Worm (Caenorhabditis elegans) whole organism, young adult: ENCODE data around the gene rmd-1.

Experiments
- C17E4.6 ChIP-seq: fragments of 200-800 bp; sonication (Bioruptor generic); IDR thresholded peaks from 2 replicates; pipeline ENCODE4 v1.3.6; 2022; ENCODE audit warnings: missing genetic modification reagents, missing genetic modification characterization, missing compliant biosample characterization
- D2030.7 ChIP-seq: fragments of 200-800 bp; sonication (Bioruptor generic); IDR thresholded peaks from 2 replicates; pipeline ENCODE4 v1.3.6; 2022; ENCODE audit warnings: missing genetic modification reagents, missing genetic modification characterization, missing compliant biosample characterization
- F23B12.7 ChIP-seq: sonication (generic microtip); optimal IDR thresholded peaks from 2 replicates; lab custom pipeline; 2017; ENCODE audit warnings: missing genetic modification characterization, mild to moderate bottlenecking, missing compliant biosample characterization, antibody characterized with exemption, moderate library complexity; ENCODE audit not compliant: insufficient read depth
- F33H1.4 ChIP-seq: fragments of 200-800 bp; sonication (Bioruptor generic); IDR thresholded peaks from 2 replicates; pipeline ENCODE4 v1.3.6; 2022; ENCODE audit warnings: missing genetic modification reagents, missing genetic modification characterization, missing compliant biosample characterization
- F39B2.1 ChIP-seq: fragments of 200-800 bp; sonication (Bioruptor generic); IDR thresholded peaks from 2 replicates; pipeline ENCODE4 v1.3.6; 2022; ENCODE audit warnings: missing genetic modification reagents, missing genetic modification characterization, missing compliant biosample characterization
- Y95B8A.8 ChIP-seq: fragments of 200-800 bp; sonication (Bioruptor generic); IDR thresholded peaks from 2 replicates; pipeline ENCODE4 v1.3.6; 2022; ENCODE audit warnings: missing genetic modification reagents, missing genetic modification characterization, missing compliant biosample characterization
- aptf-3 ChIP-seq: fragments of 200-800 bp; sonication (Bioruptor generic); IDR thresholded peaks from 2 replicates; pipeline ENCODE4 v1.3.6; 2022; ENCODE audit warnings: missing genetic modification characterization, missing compliant biosample characterization
- atf-7 ChIP-seq: sonication (generic microtip); optimal IDR thresholded peaks from 2 replicates; lab custom pipeline; 2017; ENCODE audit warnings: mild to moderate bottlenecking, missing genetic modification characterization, missing compliant biosample characterization
- cebp-1 ChIP-seq, 2 experiments: fragments of 200-800 bp in 1 of 2; sonication (Bioruptor generic) in 1 of 2; sonication (generic microtip) in 1 of 2; IDR thresholded peaks in 1 of 2; optimal IDR thresholded peaks in 1 of 2; 2 replicates each; pipeline versions ENCODE4 v1.3.6 to Lab custom; 2017 to 2022; ENCODE audit warnings: missing compliant biosample characterization in 2 of 2, missing genetic modification characterization in 2 of 2, mild to moderate bottlenecking in 1 of 2, missing genetic modification reagents in 1 of 2, moderate library complexity in 1 of 2
- ceh-100 ChIP-seq: fragments of 200-800 bp; sonication (Bioruptor generic); IDR thresholded peaks from 2 replicates; pipeline ENCODE4 v1.3.6; 2022; ENCODE audit warnings: missing genetic modification reagents, missing genetic modification characterization, missing compliant biosample characterization
- ceh-91 ChIP-seq: fragments of 200-800 bp; sonication (Bioruptor generic); IDR thresholded peaks from 2 replicates; pipeline ENCODE4 v1.3.6; 2022; ENCODE audit warnings: missing genetic modification reagents, missing genetic modification characterization, missing compliant biosample characterization
- chd-7 ChIP-seq: sonication (generic microtip); optimal IDR thresholded peaks from 2 replicates; lab custom pipeline; 2016; ENCODE audit warnings: mild to moderate bottlenecking, missing genetic modification characterization, moderate library complexity, missing compliant biosample characterization
- dox-1 ChIP-seq: fragments of 200-800 bp; sonication (Bioruptor generic); IDR thresholded peaks from 2 replicates; pipeline ENCODE4 v1.3.6; 2022; ENCODE audit warnings: missing genetic modification reagents, missing genetic modification characterization, missing compliant biosample characterization
- dpl-1 ChIP-seq: fragments of 150-350 bp; optimal IDR thresholded peaks from 2 replicates; lab custom pipeline; 2014; ENCODE audit warnings: missing biosample characterization, missing genetic modification reagents, missing genetic modification characterization
- efl-1 ChIP-seq: fragments of 150-350 bp; optimal IDR thresholded peaks from 2 replicates; lab custom pipeline; 2014; ENCODE audit warnings: missing biosample characterization, missing genetic modification reagents, missing genetic modification characterization
- egl-18 ChIP-seq: fragments of 200-800 bp; sonication (Bioruptor generic); IDR thresholded peaks from 2 replicates; pipeline ENCODE4 v1.3.6; 2022; ENCODE audit warnings: missing genetic modification reagents, missing genetic modification characterization, missing compliant biosample characterization
- ekl-4 ChIP-seq: fragments of 200-800 bp; sonication (Bioruptor generic); IDR thresholded peaks from 2 replicates; pipeline ENCODE4 v1.3.6; 2022; ENCODE audit warnings: missing genetic modification reagents, missing genetic modification characterization, missing compliant biosample characterization
- hmg-1.2 ChIP-seq: fragments of 200-800 bp; sonication (Bioruptor generic); IDR thresholded peaks from 2 replicates; pipeline ENCODE4 v1.3.6; 2022; ENCODE audit warnings: missing genetic modification reagents, missing genetic modification characterization, missing compliant biosample characterization
- hrde-1 ChIP-seq: sonication (generic microtip); optimal IDR thresholded peaks from 2 replicates; lab custom pipeline; 2016; ENCODE audit warnings: missing genetic modification characterization, mild to moderate bottlenecking, missing compliant biosample characterization, moderate library complexity, missing genotype, missing genetic modification reagents, borderline replicate concordance
- hsf-1 ChIP-seq: fragments of 200-800 bp; sonication (Bioruptor generic); IDR thresholded peaks from 2 replicates; pipeline ENCODE4 v1.3.6; 2022; ENCODE audit warnings: missing genetic modification reagents, missing genetic modification characterization, missing compliant biosample characterization
- let-526 ChIP-seq: fragments of 200-800 bp; sonication (Bioruptor generic); IDR thresholded peaks from 2 replicates; pipeline ENCODE4 v1.3.6; 2022; ENCODE audit warnings: missing genetic modification reagents, missing genetic modification characterization, missing compliant biosample characterization
- lin-26 ChIP-seq: fragments of 200-800 bp; sonication (Bioruptor generic); IDR thresholded peaks from 2 replicates; pipeline ENCODE4 v1.3.6; 2022; ENCODE audit warnings: missing genetic modification reagents, missing genetic modification characterization, missing compliant biosample characterization
- lin-35 ChIP-seq, 3 experiments: fragments of 150-350 bp in 2 of 3; sonication (generic microtip) in 1 of 3; optimal IDR thresholded peaks; 2 replicates each; lab custom pipeline; 2014 to 2018; ENCODE audit warnings: missing biosample characterization in 3 of 3, missing genetic modification characterization in 3 of 3, missing genetic modification reagents in 3 of 3
- lin-54 ChIP-seq: fragments of 200-800 bp; sonication (Bioruptor generic); optimal IDR thresholded peaks from 2 replicates; lab custom pipeline; 2018; ENCODE audit warnings: mild to moderate bottlenecking, missing genetic modification characterization, missing compliant biosample characterization
- lir-1 ChIP-seq: fragments of 200-800 bp; sonication (Bioruptor generic); conservative IDR thresholded peaks from 2 replicates; pipeline ENCODE4 v1.3.6; 2022; ENCODE audit warnings: missing genetic modification reagents, missing genetic modification characterization, missing compliant biosample characterization
- lsl-1 ChIP-seq: fragments of 200-800 bp; sonication (Bioruptor generic); optimal IDR thresholded peaks from 2 replicates; lab custom pipeline; 2018; ENCODE audit warnings: mild to moderate bottlenecking, missing genetic modification characterization, moderate library complexity, missing compliant biosample characterization
- madf-3 ChIP-seq: fragments of 200-800 bp; sonication (Bioruptor generic); IDR thresholded peaks from 2 replicates; pipeline ENCODE4 v1.3.6; 2022; ENCODE audit warnings: missing genetic modification reagents, missing genetic modification characterization, missing compliant biosample characterization
- madf-6 ChIP-seq: fragments of 200-800 bp; sonication (Bioruptor generic); IDR thresholded peaks from 2 replicates; pipeline ENCODE4 v1.3.6; 2022; ENCODE audit warnings: missing genetic modification reagents, missing genetic modification characterization, missing compliant biosample characterization
- madf-8 ChIP-seq: fragments of 200-800 bp; sonication (Bioruptor generic); conservative IDR thresholded peaks from 2 replicates; pipeline ENCODE4 v1.3.6; 2022; ENCODE audit warnings: missing genetic modification reagents, missing genetic modification characterization, missing compliant biosample characterization
- mcd-1 ChIP-seq: fragments of 200-800 bp; sonication (Bioruptor generic); IDR thresholded peaks from 2 replicates; pipeline ENCODE4 v1.3.6; 2022; ENCODE audit warnings: missing genetic modification reagents, missing genetic modification characterization, missing compliant biosample characterization
- mes-4 ChIP-seq: sonication (generic microtip); optimal IDR thresholded peaks from 2 replicates; lab custom pipeline; 2016; ENCODE audit warnings: missing genotype, missing genetic modification characterization, missing compliant biosample characterization
- rcor-1 ChIP-seq: fragments of 200-800 bp; sonication (Bioruptor generic); IDR thresholded peaks from 2 replicates; pipeline ENCODE4 v1.3.6; 2022; ENCODE audit warnings: missing genetic modification reagents, missing genetic modification characterization, missing compliant biosample characterization
- rpc-1 ChIP-seq, 2 experiments: fragments of 150-350 bp in 1 of 2; sonication (generic microtip) in 1 of 2; optimal IDR thresholded peaks; 2 replicates each; lab custom pipeline; 2014 to 2018; ENCODE audit warnings: missing biosample characterization in 1 of 2, missing genetic modification characterization in 1 of 2, missing genetic modification reagents in 1 of 2, missing genotype in 1 of 2
- snpc-1.3 ChIP-seq: sonication (generic microtip); optimal IDR thresholded peaks from 2 replicates; lab custom pipeline; 2017; ENCODE audit warnings: missing genetic modification characterization, mild to moderate bottlenecking, missing compliant biosample characterization, antibody characterized with exemption, moderate library complexity, missing genotype, missing genetic modification reagents; ENCODE audit not compliant: insufficient read depth
- snpc-3.4 ChIP-seq: sonication (generic microtip); optimal IDR thresholded peaks from 2 replicates; lab custom pipeline; 2017; ENCODE audit warnings: missing genetic modification characterization, mild to moderate bottlenecking, missing compliant biosample characterization, antibody characterized with exemption, moderate library complexity, missing genotype, missing genetic modification reagents
- tbp1 ChIP-seq: fragments of 200-800 bp; sonication (Bioruptor generic); optimal IDR thresholded peaks from 2 replicates; lab custom pipeline; 2018; ENCODE audit warnings: mild to moderate bottlenecking, missing genetic modification characterization, missing compliant biosample characterization
- tbx-9 ChIP-seq: sonication (generic microtip); optimal IDR thresholded peaks from 2 replicates; lab custom pipeline; 2016; ENCODE audit warnings: borderline replicate concordance, missing genetic modification characterization, inconsistent platforms, missing compliant biosample characterization
- tlf-1 ChIP-seq: fragments of 200-800 bp; sonication (Bioruptor generic); optimal IDR thresholded peaks from 2 replicates; lab custom pipeline; 2018; ENCODE audit warnings: mild to moderate bottlenecking, missing genetic modification characterization, missing compliant biosample characterization
- unc-130 ChIP-seq: sonication (generic microtip); optimal IDR thresholded peaks from 2 replicates; lab custom pipeline; 2016; ENCODE audit warnings: missing genetic modification reagents, missing genetic modification characterization, missing compliant biosample characterization
- unc-62 ChIP-seq: fragments of 150-350 bp; optimal IDR thresholded peaks from 2 replicates; lab custom pipeline; 2014; ENCODE audit warnings: missing biosample characterization, missing genetic modification reagents, missing genetic modification characterization
- xnd-1 ChIP-seq: sonication (generic microtip); optimal IDR thresholded peaks from 2 replicates; lab custom pipeline; 2016; ENCODE audit warnings: missing genotype, missing genetic modification reagents, missing genetic modification characterization, missing compliant biosample characterization
- ztf-18 ChIP-seq: sonication (generic microtip); optimal IDR thresholded peaks from 2 replicates; lab custom pipeline; 2016; ENCODE audit warnings: missing genotype, mild to moderate bottlenecking, missing genetic modification characterization, missing compliant biosample characterization
- ztf-22 ChIP-seq: fragments of 200-800 bp; sonication (Bioruptor generic); optimal IDR thresholded peaks from 2 replicates; lab custom pipeline; 2018; ENCODE audit warnings: mild to moderate bottlenecking, missing genetic modification characterization, moderate library complexity, missing compliant biosample characterization
- ztf-3 ChIP-seq: fragments of 200-800 bp; sonication (Bioruptor generic); optimal IDR thresholded peaks from 2 replicates; lab custom pipeline; 2018; ENCODE audit warnings: mild to moderate bottlenecking, missing genetic modification characterization, missing compliant biosample characterization

rmd-1 gene

ce11 chrIII:9758848-9759247 is at the start of gene rmd-1:
Gene rmd-1, plus strand, starts transcription at chrIII:9759094.
- TF ChIP-seq F33H1.4 (GFP tag; lab: Robert Waterston, UW) (peak; percentile 72), F39B2.1 (GFP tag; lab: Robert Waterston, UW) (no peak), tbp1 (GFP tag; lab: Kevin White, UChicago) (peak; percentile 1), tlf-1 (GFP tag; lab: Kevin White, UChicago) (peak; percentile 8), lir-1 (GFP tag; lab: Robert Waterston, UW) (no peak), madf-8 (peak; percentile 88), aptf-3 (no peak), madf-3 (GFP tag; lab: Robert Waterston, UW) (peak; percentile 8; the same call in 1 of the 2 replicates), efl-1 (GFP tag; lab: Kevin White, UChicago) (peak; percentile 94), ekl-4 (GFP tag; lab: Robert Waterston, UW) (peak; percentile 9; the same call in 1 of the 2 replicates), dox-1 (GFP tag; lab: Robert Waterston, UW) (peak; percentile 41), lin-35 (GFP tag; optimal IDR thresholded peaks at IDR 0.05; lab: Kevin White, UChicago) (peak in 2 of 3 experiments; percentile 2 to 13), rcor-1 (GFP tag; lab: Robert Waterston, UW) (peak; percentile 42; the same call in 1 of the 2 replicates), D2030.7 (GFP tag; lab: Robert Waterston, UW) (peak; percentile 57; the same call in 1 of the 2 replicates), madf-6 (GFP tag; lab: Robert Waterston, UW) (peak; percentile 96), unc-130 (peak; percentile 45), ztf-18 (peak; percentile 2), lsl-1 (peak; percentile 54), dpl-1 (GFP tag; lab: Kevin White, UChicago) (peak; percentile 79), hsf-1 (GFP tag; lab: Robert Waterston, UW) (peak; percentile 94), xnd-1 (tag; lab: Kevin White, UChicago) (peak; percentile 82), Y95B8A.8 (GFP tag; lab: Robert Waterston, UW) (0 out of 2 replicates have a peak, but pooled peaks have one; percentile 40), snpc-1.3 (tag; lab: Kevin White, UChicago) (peak; percentile 29), hrde-1 (tag; lab: Kevin White, UChicago) (no peak), hmg-1.2 (GFP tag; lab: Robert Waterston, UW) (peak; percentile 17; the same call in 1 of the 2 replicates), snpc-3.4 (tag; lab: Kevin White, UChicago) (peak; percentile 71), lin-54 (peak; percentile 30), mcd-1 (GFP tag; lab: Robert Waterston, UW) (no peak), ceh-91 (GFP tag; lab: Robert Waterston, UW) (peak; percentile 52; the same call in 1 of the 2 replicates), rpc-1 (optimal IDR thresholded peaks at IDR 0.05; lab: Kevin White, UChicago) (no peak), rpc-1 (tag; optimal IDR thresholded peaks at IDR 0.05; lab: Kevin White, UChicago) (no peak), C17E4.6 (0 out of 2 replicates have a peak, but pooled peaks have one; percentile 42)
- TF ChIP-seq, all 124 proteins: peak for 25

- TF ChIP-seq F33H1.4 (GFP tag; lab: Robert Waterston, UW) (no peak), hsf-1 (GFP tag; lab: Robert Waterston, UW) (no peak), F39B2.1 (GFP tag; lab: Robert Waterston, UW) (no peak), ztf-22 (GFP tag; lab: Kevin White, UChicago) (no peak), let-526 (GFP tag; lab: Robert Waterston, UW) (no peak), F23B12.7 (tag; lab: Kevin White, UChicago) (no peak)
- TF ChIP-seq, all 124 proteins: peak for 0
Observed at ce11 chrIII:9711163-9711562, 47.7 kb upstream of the rmd-1 start.

- no peak for TF ChIP-seq chd-7 (tag; lab: Kevin White, UChicago)
- TF ChIP-seq lin-26 (GFP tag; lab: Robert Waterston, UW): no peak
- TF ChIP-seq ztf-3 (GFP tag; lab: Kevin White, UChicago): no peak
- TF ChIP-seq egl-18 (GFP tag; lab: Robert Waterston, UW): no peak
- no peak for TF ChIP-seq unc-62 (GFP tag; lab: Kevin White, UChicago)
- TF ChIP-seq cebp-1 (GFP tag; IDR thresholded peaks at IDR 0.05; lab: Robert Waterston, UW): no peak
- no peak for TF ChIP-seq cebp-1 (tag; optimal IDR thresholded peaks at IDR 0.05; lab: Kevin White, UChicago)
- TF ChIP-seq tbx-9 (tag; lab: Kevin White, UChicago): no peak
- TF ChIP-seq F23B12.7 (tag; lab: Kevin White, UChicago): no peak
- no peak for TF ChIP-seq atf-7 (tag; lab: Kevin White, UChicago)
- no peak for TF ChIP-seq ekl-4 (GFP tag; lab: Robert Waterston, UW)
- no peak for TF ChIP-seq ceh-100 (GFP tag; lab: Robert Waterston, UW)
- no peak for TF ChIP-seq ceh-91 (GFP tag; lab: Robert Waterston, UW)
- no peak for TF ChIP-seq mes-4 (tag; lab: Kevin White, UChicago)
Observed at ce11 chrIII:9713182-9713581, 45.7 kb upstream of the rmd-1 start.
